Worm (Caenorhabditis elegans): ENCODE measurements around the gene mif-2.

Gene mif-2

ce11 chrV:11979673-11980561, 1.7 kb upstream of the mif-2 start, which contains the start of gene snr-4 (continued):
- TF ChIP-seq pax-3 (tag; optimal IDR thresholded peaks at IDR 0.05) (peak; percentile 98), jun-1 (tag; optimal IDR thresholded peaks at IDR 0.05) (peak; percentile 93), lin-39 (tag; optimal IDR thresholded peaks at IDR 0.05) (peak; percentile 86), aly-2 (tag; optimal IDR thresholded peaks at IDR 0.05) (peak; percentile 91), nhr-28 (tag; optimal IDR thresholded peaks at IDR 0.05) (no peak), F16B12.6 (tag; optimal IDR thresholded peaks at IDR 0.05) (peak; percentile 66), swsn-7 (tag; optimal IDR thresholded peaks at IDR 0.05) (peak; percentile 97), lin-13 (GFP tag; optimal IDR thresholded peaks at IDR 0.05) (peak; percentile 94), snpc-4 (tag; optimal IDR thresholded peaks at IDR 0.05) (peak; percentile 99), C04F5.9 (tag; optimal IDR thresholded peaks at IDR 0.05) (peak; percentile 77), hpl-2 (GFP tag; optimal IDR thresholded peaks at IDR 0.05) (peak; percentile 87), nhr-12 (tag; optimal IDR thresholded peaks at IDR 0.05) (peak; percentile 20), pag-3 (tag; optimal IDR thresholded peaks at IDR 0.05; ENCODE audit: borderline replicate concordance, insufficient read depth) (peak; percentile 36), fos-1 (tag; optimal IDR thresholded peaks at IDR 0.05) (peak; percentile 92), lin-35 (GFP tag; optimal IDR thresholded peaks at IDR 0.05) (peak; percentile 85 to 90), sptf-1 (tag; optimal IDR thresholded peaks at IDR 0.05) (no peak), isw-1 (GFP tag; IDR thresholded peaks at IDR 0.05) (peak; percentile 96), lin-14 (GFP tag; optimal IDR thresholded peaks at IDR 0.05) (peak; percentile 95), fkh-4 (tag; optimal IDR thresholded peaks at IDR 0.05; ENCODE audit: borderline replicate concordance) (peak; percentile 69), lin-15B (tag; optimal IDR thresholded peaks at IDR 0.05) (peak; percentile 93), mdl-1 (tag; optimal IDR thresholded peaks at IDR 0.05) (peak in 1 of 2 experiments; percentile 91), alr-1 (tag; optimal IDR thresholded peaks at IDR 0.05; ENCODE audit: borderline replicate concordance) (no peak), unc-98 (GFP tag; IDR thresholded peaks at IDR 0.05) (peak; percentile 68; the same call in 1 of the 2 replicates), Y116A8C.19 (tag; optimal IDR thresholded peaks at IDR 0.05; ENCODE audit: borderline replicate concordance) (no peak), elt-2 (tag; optimal IDR thresholded peaks at IDR 0.05) (peak; percentile 91), egl-13 (tag; optimal IDR thresholded peaks at IDR 0.05) (peak; percentile 94), nhr-85 (tag) (peak; percentile 98), egl-27 (tag; optimal IDR thresholded peaks at IDR 0.05) (peak in 1 of 2 experiments; percentile 76), mep-1 (tag; optimal IDR thresholded peaks at IDR 0.05) (peak; percentile 84), unc-62 (GFP tag; optimal IDR thresholded peaks at IDR 0.05) (peak; percentile 60), snu-23 (GFP tag; optimal IDR thresholded peaks at IDR 0.05) (peak; percentile 97), ceh-88 (GFP tag; IDR thresholded peaks at IDR 0.05) (peak; percentile 91), blmp-1 (tag; optimal IDR thresholded peaks at IDR 0.05) (no peak), xbp-1 (tag; optimal IDR thresholded peaks at IDR 0.05) (peak; percentile 93), aha-1 (tag; optimal IDR thresholded peaks at IDR 0.05) (no peak), nhr-19 (GFP tag; conservative IDR thresholded peaks at IDR 0.05) (peak; percentile 98), unc-30 (tag; optimal IDR thresholded peaks at IDR 0.05) (no peak), pqm-1 (tag; optimal IDR thresholded peaks at IDR 0.05) (peak; percentile 56), lsy-2 (tag; optimal IDR thresholded peaks at IDR 0.05) (peak; percentile 87 to 92), ceh-8 (GFP tag; optimal IDR thresholded peaks at IDR 0.05) (peak; percentile 80), ceh-82 (tag; optimal IDR thresholded peaks at IDR 0.05) (peak; percentile 96 to 97 (median 96))

ce11 chrV:11976734-11977133, 1.5 kb downstream of the mif-2 start:
- TF ChIP-seq unc-86 (tag; optimal IDR thresholded peaks at IDR 0.05) (no peak), nhr-71 (tag; optimal IDR thresholded peaks at IDR 0.05) (peak; percentile 29), elt-2 (tag; optimal IDR thresholded peaks at IDR 0.05) (peak; percentile 82), lin-35 (GFP tag; optimal IDR thresholded peaks at IDR 0.05) (peak in 1 of 2 experiments; percentile 28), pqm-1 (tag; optimal IDR thresholded peaks at IDR 0.05) (no peak), nhr-90 (tag; optimal IDR thresholded peaks at IDR 0.05; ENCODE audit: poor library complexity) (peak; percentile 39)
